Worm (Caenorhabditis elegans): ENCODE measurements around the gene T04A8.8.

- TF ChIP-seq dao-5 (tag; optimal IDR thresholded peaks at IDR 0.05) (no peak), W03F9.2 (tag; optimal IDR thresholded peaks at IDR 0.05) (no peak), him-1 (tag; optimal IDR thresholded peaks at IDR 0.05) (no peak)
These were observed 25.7 kb upstream of the T04A8.8 start for ce11 chrIII:4668073-4668472.
